Worm (Caenorhabditis elegans) whole organism, L4/young adult: Measurements from ENCODE around the gene M01E10.3.

Experiments used
- W03F9.2 ChIP-seq: fragments of 150-350 bp; optimal IDR thresholded peaks from 2 replicates; lab custom pipeline; 2014; ENCODE audit warnings: missing biosample characterization, missing genetic modification characterization
- dao-5 ChIP-seq: sonication (generic microtip); optimal IDR thresholded peaks from 2 replicates; lab custom pipeline; 2016; ENCODE audit warnings: missing genotype, missing genetic modification characterization, moderate library complexity, missing compliant biosample characterization
- him-1 ChIP-seq: sonication (generic microtip); optimal IDR thresholded peaks from 2 replicates; lab custom pipeline; 2016; ENCODE audit warnings: missing genotype, missing genetic modification reagents, missing genetic modification characterization, missing compliant biosample characterization

DNA sequence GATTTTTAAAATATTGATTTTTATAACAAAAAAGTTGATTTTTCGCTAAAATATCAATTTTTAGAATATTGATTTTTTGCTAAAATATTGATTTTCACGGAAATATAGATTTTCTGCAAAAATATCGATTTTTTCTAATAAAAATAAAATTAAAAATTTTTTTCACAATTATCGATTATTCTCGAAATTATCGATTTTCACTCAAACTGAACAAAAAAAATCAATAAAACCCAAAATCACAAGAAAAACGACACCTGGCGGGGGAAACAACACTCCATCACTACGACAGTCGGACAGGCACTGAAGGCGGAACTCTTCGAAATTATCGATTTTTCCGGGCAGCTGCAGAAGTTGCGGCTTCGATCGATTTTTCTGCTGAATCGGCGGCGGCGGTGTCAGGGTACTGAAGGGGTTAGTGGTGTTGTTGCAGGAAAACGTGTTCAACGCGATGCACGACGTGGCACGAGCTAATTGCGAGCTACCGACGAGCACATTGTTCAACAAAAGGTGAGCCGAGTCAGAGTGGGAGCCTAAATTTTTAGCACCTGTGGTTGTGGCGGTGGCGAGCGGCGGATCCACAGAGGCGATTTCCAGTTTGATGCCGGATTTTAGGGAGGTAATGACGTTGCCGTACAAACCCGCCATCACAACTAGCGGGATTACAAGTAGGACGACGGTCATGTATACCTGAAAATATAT lies 40.7 kb downstream of the M01E10.3 start:
- TF ChIP-seq him-1 (tag; lab: Kevin White, UChicago) (no peak), dao-5 (tag; lab: Kevin White, UChicago) (no peak), W03F9.2 (no peak)
